Worm (Caenorhabditis elegans): ENCODE results near the gene Y38C1AA.19.

Gene Y38C1AA.19

ce11 chrIV:177487-177886 is 17.5 kb downstream of the Y38C1AA.19 start:
- TF ChIP-seq lin-39 (tag; optimal IDR thresholded peaks at IDR 0.05) (no peak), peb-1 (tag; optimal IDR thresholded peaks at IDR 0.05) (no peak), ztf-1 (GFP tag; conservative IDR thresholded peaks at IDR 0.05) (no peak), nhr-10 (tag; optimal IDR thresholded peaks at IDR 0.05) (no peak), mdl-1 (tag; optimal IDR thresholded peaks at IDR 0.05) (no peak), ceh-16 (tag; optimal IDR thresholded peaks at IDR 0.05) (no peak), gmeb-1 (tag; optimal IDR thresholded peaks at IDR 0.05) (no peak), sma-9 (GFP tag; optimal IDR thresholded peaks at IDR 0.05) (no peak), sma-9 (tag; optimal IDR thresholded peaks at IDR 0.05) (no peak), C34F6.9 (tag; optimal IDR thresholded peaks at IDR 0.05) (no peak), sem-4 (tag; optimal IDR thresholded peaks at IDR 0.05) (no peak), aly-2 (tag; optimal IDR thresholded peaks at IDR 0.05) (no peak), nhr-25 (tag; optimal IDR thresholded peaks at IDR 0.05) (no peak), nhr-23 (tag; optimal IDR thresholded peaks at IDR 0.05) (no peak), elt-3 (tag; optimal IDR thresholded peaks at IDR 0.05) (no peak), crh-2 (tag; optimal IDR thresholded peaks at IDR 0.05) (no peak), mab-5 (tag; optimal IDR thresholded peaks at IDR 0.05) (no peak), nhr-237 (tag; optimal IDR thresholded peaks at IDR 0.05) (no peak), ztf-11 (tag; optimal IDR thresholded peaks at IDR 0.05) (no peak), R02D3.7 (tag; optimal IDR thresholded peaks at IDR 0.05) (no peak)

ce11 chrIV:178696-179095 is 18.7 kb downstream of the Y38C1AA.19 start, which contains the start of gene tcl-2:
Gene tcl-2 (plus strand): TSS chrIV:179083.
- no peak for TF ChIP-seq unc-55 (GFP tag; optimal IDR thresholded peaks at IDR 0.05)
- TF ChIP-seq aly-2 (tag; optimal IDR thresholded peaks at IDR 0.05): no peak
- no peak for TF ChIP-seq mbf-1 (tag; optimal IDR thresholded peaks at IDR 0.05)
- no peak for TF ChIP-seq nhr-12 (tag; optimal IDR thresholded peaks at IDR 0.05)
- TF ChIP-seq elt-3 (tag; optimal IDR thresholded peaks at IDR 0.05): no peak
- TF ChIP-seq lin-11 (tag; optimal IDR thresholded peaks at IDR 0.05): no peak
- no peak for TF ChIP-seq R02D3.7 (tag; optimal IDR thresholded peaks at IDR 0.05)
- no peak for TF ChIP-seq sma-3 (GFP tag; optimal IDR thresholded peaks at IDR 0.05)
- no peak for TF ChIP-seq ztf-11 (tag; optimal IDR thresholded peaks at IDR 0.05)
- TF ChIP-seq mdl-1 (tag; optimal IDR thresholded peaks at IDR 0.05): no peak
- TF ChIP-seq nhr-23 (tag; optimal IDR thresholded peaks at IDR 0.05): no peak
- TF ChIP-seq mab-5 (tag; optimal IDR thresholded peaks at IDR 0.05): no peak
- no peak for TF ChIP-seq ceh-82 (tag; optimal IDR thresholded peaks at IDR 0.05)
- TF ChIP-seq nhr-237 (tag; optimal IDR thresholded peaks at IDR 0.05): no peak
- TF ChIP-seq Y55F3AM.14 (GFP tag; optimal IDR thresholded peaks at IDR 0.05): no peak
- TF ChIP-seq nhr-25 (tag; optimal IDR thresholded peaks at IDR 0.05): no peak
- no peak for TF ChIP-seq lin-13 (GFP tag; optimal IDR thresholded peaks at IDR 0.05)
- no peak for TF ChIP-seq skn-1 (tag; optimal IDR thresholded peaks at IDR 0.05)
- TF ChIP-seq unc-39 (tag; optimal IDR thresholded peaks at IDR 0.05): no peak
- no peak for TF ChIP-seq nhr-77 (tag; optimal IDR thresholded peaks at IDR 0.05)

- no peak for TF ChIP-seq mab-5 (tag; optimal IDR thresholded peaks at IDR 0.05)
- no peak for TF ChIP-seq alr-1 (tag; optimal IDR thresholded peaks at IDR 0.05)
- no peak for TF ChIP-seq Y55F3AM.14 (GFP tag; optimal IDR thresholded peaks at IDR 0.05)
- TF ChIP-seq lsy-2 (tag; optimal IDR thresholded peaks at IDR 0.05): no peak
- no peak for TF ChIP-seq unc-55 (GFP tag; optimal IDR thresholded peaks at IDR 0.05)
- no peak for TF ChIP-seq sem-4 (tag; optimal IDR thresholded peaks at IDR 0.05)
- no peak for TF ChIP-seq unc-62 (GFP tag; optimal IDR thresholded peaks at IDR 0.05)
- TF ChIP-seq unc-39 (tag; optimal IDR thresholded peaks at IDR 0.05): no peak
- TF ChIP-seq ZK546.5 (tag; optimal IDR thresholded peaks at IDR 0.05): no peak
These were observed 19.7 kb downstream of the Y38C1AA.19 start for ce11 chrIV:179700-180099.

- no peak for TF ChIP-seq nhr-23 (tag; optimal IDR thresholded peaks at IDR 0.05)
- TF ChIP-seq ceh-82 (tag; optimal IDR thresholded peaks at IDR 0.05): no peak
- TF ChIP-seq C34F6.9 (tag; optimal IDR thresholded peaks at IDR 0.05): no peak
- no peak for TF ChIP-seq zag-1 (tag; optimal IDR thresholded peaks at IDR 0.05)
- TF ChIP-seq nhr-25 (tag; optimal IDR thresholded peaks at IDR 0.05): no peak
- TF ChIP-seq ceh-16 (tag; optimal IDR thresholded peaks at IDR 0.05): no peak
- no peak for TF ChIP-seq nhr-237 (tag; optimal IDR thresholded peaks at IDR 0.05)
- TF ChIP-seq elt-3 (tag; optimal IDR thresholded peaks at IDR 0.05): no peak
- no peak for TF ChIP-seq lin-13 (GFP tag; optimal IDR thresholded peaks at IDR 0.05)
- TF ChIP-seq Y55F3AM.14 (GFP tag; optimal IDR thresholded peaks at IDR 0.05): no peak
- no peak for TF ChIP-seq lin-11 (tag; optimal IDR thresholded peaks at IDR 0.05)
- TF ChIP-seq skn-1 (tag; optimal IDR thresholded peaks at IDR 0.05): no peak
- no peak for TF ChIP-seq peb-1 (tag; optimal IDR thresholded peaks at IDR 0.05)
- TF ChIP-seq snpc-4 (tag; optimal IDR thresholded peaks at IDR 0.05): no peak
- TF ChIP-seq ztf-4 (tag; optimal IDR thresholded peaks at IDR 0.05): no peak
- no peak for TF ChIP-seq ztf-1 (GFP tag; conservative IDR thresholded peaks at IDR 0.05)
- TF ChIP-seq unc-62 (GFP tag; optimal IDR thresholded peaks at IDR 0.05): no peak
- no peak for TF ChIP-seq nhr-12 (tag; optimal IDR thresholded peaks at IDR 0.05)
These were observed 23.6 kb downstream of the Y38C1AA.19 start for ce11 chrIV:183519-183918.

Data from whole organism, L2 larva.